Fruit fly (Drosophila melanogaster) whole organism, embryonic: ENCODE measurements around the gene Nprl3.
A peak's percentile ranks its signal among the peaks of the same experiment; 100 is the strongest.

Experiments used
- CG10366 ChIP-seq: fragments of 200-800 bp; sonication (Bioruptor generic); IDR thresholded peaks from 2 replicates; pipeline ENCODE4 v1.3.6; 2022; ENCODE audit warnings: missing biosample characterization, missing genetic modification characterization
- CG10565 ChIP-seq: fragments of 200-800 bp; sonication (Bioruptor generic); optimal IDR thresholded peaks from 3 replicates; lab custom pipeline; 2016; ENCODE audit warnings: missing biosample characterization, mild to moderate bottlenecking, missing genetic modification characterization
- CG10959 ChIP-seq: fragments of 200-800 bp; sonication (Bioruptor generic); IDR thresholded peaks from 2 replicates; pipeline ENCODE4 v1.3.6; 2022; ENCODE audit warnings: missing biosample characterization, missing genetic modification characterization
- CG11456 ChIP-seq: fragments of 200-800 bp; sonication (Bioruptor generic); IDR thresholded peaks from 3 replicates; pipeline ENCODE4 v1.3.6; 2022; ENCODE audit warnings: missing biosample characterization, missing genetic modification characterization
- CG12769 ChIP-seq: fragments of 200-800 bp; sonication (Bioruptor generic); optimal IDR thresholded peaks from 2 replicates; lab custom pipeline; 2019; ENCODE audit warnings: missing biosample characterization, mild to moderate bottlenecking, missing genetic modification characterization, moderate library complexity
- CG13296 ChIP-seq: fragments of 200-800 bp; sonication (Bioruptor generic); optimal IDR thresholded peaks from 3 replicates; lab custom pipeline; 2018; ENCODE audit warnings: missing biosample characterization, mild to moderate bottlenecking, missing genetic modification characterization
- CG13424 ChIP-seq: fragments of 200-800 bp; sonication (Bioruptor generic); optimal IDR thresholded peaks from 2 replicates; lab custom pipeline; 2019; ENCODE audit warnings: missing biosample characterization, mild to moderate bottlenecking, missing genetic modification characterization, moderate library complexity
- CG18011 ChIP-seq: fragments of 200-800 bp; sonication (Bioruptor generic); optimal IDR thresholded peaks from 2 replicates; lab custom pipeline; 2017; ENCODE audit warnings: missing biosample characterization, missing genetic modification characterization, mild to moderate bottlenecking, moderate library complexity, missing genotype
- CG3847 ChIP-seq: fragments of 200-800 bp; sonication (Bioruptor generic); IDR thresholded peaks from 2 replicates; pipeline ENCODE4 v1.3.6; 2022; ENCODE audit warnings: missing biosample characterization, missing genetic modification characterization
- CG42726 ChIP-seq: fragments of 200-800 bp; sonication (Bioruptor generic); IDR thresholded peaks from 2 replicates; pipeline ENCODE4 v1.3.6; 2022; ENCODE audit warnings: missing biosample characterization, missing genetic modification characterization; ENCODE audit not compliant: partially characterized antibody
- CG4707 ChIP-seq: fragments of 200-800 bp; sonication (Bioruptor generic); optimal IDR thresholded peaks from 2 replicates; lab custom pipeline; 2018; ENCODE audit warnings: missing biosample characterization, mild to moderate bottlenecking, missing genetic modification characterization, moderate library complexity
- CG6175 ChIP-seq: fragments of 200-800 bp; sonication (Bioruptor generic); IDR thresholded peaks from 3 replicates; pipeline ENCODE4 v1.3.6; 2022; ENCODE audit warnings: missing biosample characterization, missing genetic modification characterization
- CG7928 ChIP-seq: fragments of 200-800 bp; sonication (Bioruptor generic); optimal IDR thresholded peaks from 2 replicates; lab custom pipeline; 2017; ENCODE audit warnings: missing biosample characterization, mild to moderate bottlenecking, missing genetic modification characterization
- CG9215 ChIP-seq: fragments of 200-800 bp; sonication (Bioruptor generic); IDR thresholded peaks from 2 replicates; pipeline ENCODE4 v1.3.6; 2022; ENCODE audit warnings: missing biosample characterization, missing genetic modification characterization
- CG9437 ChIP-seq: fragments of 200-800 bp; sonication (Bioruptor generic); optimal IDR thresholded peaks from 2 replicates; lab custom pipeline; 2018; ENCODE audit warnings: missing biosample characterization, mild to moderate bottlenecking, missing genetic modification characterization
- CG9797 ChIP-seq: fragments of 200-800 bp; sonication (Bioruptor generic); optimal IDR thresholded peaks from 3 replicates; lab custom pipeline; 2018; ENCODE audit warnings: missing biosample characterization, mild to moderate bottlenecking, missing genetic modification characterization
- CG9876 ChIP-seq: fragments of 200-800 bp; sonication (Bioruptor generic); optimal IDR thresholded peaks from 2 replicates; lab custom pipeline; 2016; ENCODE audit warnings: missing biosample characterization, missing genetic modification characterization
- Dp ChIP-seq: fragments of 200-800 bp; sonication (Bioruptor generic); optimal IDR thresholded peaks from 2 replicates; lab custom pipeline; 2018; ENCODE audit warnings: missing biosample characterization, mild to moderate bottlenecking, missing genetic modification characterization, moderate library complexity
- Dref ChIP-seq: fragments of 200-800 bp; sonication (Bioruptor generic); IDR thresholded peaks from 2 replicates; pipeline ENCODE4 v1.3.6; 2022; ENCODE audit warnings: missing biosample characterization, missing genetic modification characterization
- Drgx ChIP-seq: fragments of 200-800 bp; sonication (Bioruptor generic); IDR thresholded peaks from 2 replicates; pipeline ENCODE4 v1.3.6; 2022; ENCODE audit warnings: missing biosample characterization, missing genetic modification characterization
- E2f2 ChIP-seq: fragments of 200-800 bp; sonication (Bioruptor generic); IDR thresholded peaks from 2 replicates; pipeline ENCODE4 v1.3.6; 2022; ENCODE audit warnings: missing biosample characterization, missing genetic modification characterization
- Ets65A ChIP-seq: fragments of 200-800 bp; sonication (Bioruptor generic); peaks from one replicate; lab custom pipeline; 2016; ENCODE audit warnings: missing biosample characterization, missing genetic modification characterization
- HLHmδ ChIP-seq: fragments of 200-800 bp; sonication (Bioruptor generic); optimal IDR thresholded peaks from 2 replicates; lab custom pipeline; 2018; ENCODE audit warnings: missing biosample characterization, mild to moderate bottlenecking, missing genetic modification characterization, moderate library complexity
- Hr3 ChIP-seq: fragments of 200-800 bp; sonication (Bioruptor generic); optimal IDR thresholded peaks from 3 replicates; lab custom pipeline; 2016; ENCODE audit warnings: missing biosample characterization, missing genetic modification characterization
- MTF-1 ChIP-seq: fragments of 200-800 bp; sonication (Bioruptor generic); optimal IDR thresholded peaks from 2 replicates; lab custom pipeline; 2018; ENCODE audit warnings: missing biosample characterization, mild to moderate bottlenecking, missing genetic modification characterization, borderline replicate concordance
- Mad ChIP-seq: fragments of 200-800 bp; sonication (Bioruptor generic); optimal IDR thresholded peaks from 2 replicates; lab custom pipeline; 2016; ENCODE audit warnings: missing biosample characterization, missing genetic modification characterization
- Med ChIP-seq: fragments of 200-800 bp; sonication (Bioruptor generic); peaks from one replicate; lab custom pipeline; 2016; ENCODE audit warnings: missing biosample characterization, missing genetic modification characterization, mild to moderate bottlenecking, inconsistent platforms, moderate library complexity
- Sox102F ChIP-seq: fragments of 200-800 bp; sonication (Bioruptor generic); optimal IDR thresholded peaks from 2 replicates; lab custom pipeline; 2018; ENCODE audit warnings: missing biosample characterization, mild to moderate bottlenecking, missing genetic modification characterization, moderate library complexity
- al ChIP-seq: fragments of 200-800 bp; sonication (Bioruptor generic); IDR thresholded peaks from 2 replicates; pipeline ENCODE4 v1.3.6; 2022; ENCODE audit warnings: missing biosample characterization, missing genetic modification characterization
- ci ChIP-seq: fragments of 200-800 bp; sonication (Bioruptor generic); IDR thresholded peaks from 3 replicates; pipeline ENCODE4 v1.3.6; 2022; ENCODE audit warnings: missing biosample characterization, missing genetic modification characterization
- dimm ChIP-seq: fragments of 200-800 bp; sonication (Bioruptor generic); IDR thresholded peaks from 2 replicates; pipeline ENCODE4 v1.3.6; 2022; ENCODE audit warnings: missing biosample characterization, missing genetic modification characterization
- fd96Cb ChIP-seq: fragments of 200-800 bp; sonication (Bioruptor generic); optimal IDR thresholded peaks from 2 replicates; lab custom pipeline; 2018; ENCODE audit warnings: missing biosample characterization, mild to moderate bottlenecking, missing genetic modification characterization, moderate library complexity
- gcm2 ChIP-seq: fragments of 200-800 bp; sonication (Bioruptor generic); optimal IDR thresholded peaks from 2 replicates; lab custom pipeline; 2016; ENCODE audit warnings: missing biosample characterization, missing genetic modification characterization
- grn ChIP-seq: fragments of 200-800 bp; sonication (Bioruptor generic); optimal IDR thresholded peaks from 3 replicates; lab custom pipeline; 2017; ENCODE audit warnings: missing biosample characterization, missing genetic modification characterization
- jumu ChIP-seq: fragments of 200-800 bp; sonication (Bioruptor generic); optimal IDR thresholded peaks from 3 replicates; lab custom pipeline; 2016; ENCODE audit warnings: missing biosample characterization, missing genetic modification characterization
- lbe ChIP-seq: fragments of 200-800 bp; sonication (Bioruptor generic); optimal IDR thresholded peaks from 2 replicates; lab custom pipeline; 2016; ENCODE audit warnings: missing biosample characterization, mild to moderate bottlenecking, missing genetic modification characterization
- lilli ChIP-seq: fragments of 200-800 bp; sonication (Bioruptor generic); optimal IDR thresholded peaks from 3 replicates; lab custom pipeline; 2016; ENCODE audit warnings: missing biosample characterization, missing genetic modification characterization
- lmd ChIP-seq: fragments of 200-800 bp; sonication (Bioruptor generic); IDR thresholded peaks from 2 replicates; pipeline ENCODE4 v1.3.6; 2022; ENCODE audit warnings: missing biosample characterization, missing genetic modification characterization
- org-1 ChIP-seq: fragments of 200-800 bp; sonication (Bioruptor generic); optimal IDR thresholded peaks from 2 replicates; lab custom pipeline; 2017; ENCODE audit warnings: missing biosample characterization, missing genetic modification characterization
- p53 ChIP-seq: fragments of 200-800 bp; sonication (Bioruptor generic); optimal IDR thresholded peaks from 2 replicates; lab custom pipeline; 2016; ENCODE audit warnings: missing biosample characterization, missing genetic modification characterization
- salm ChIP-seq: fragments of 200-800 bp; sonication (Bioruptor generic); optimal IDR thresholded peaks from 2 replicates; lab custom pipeline; 2018; ENCODE audit warnings: missing biosample characterization, mild to moderate bottlenecking, missing genetic modification characterization
- tna ChIP-seq: fragments of 200-800 bp; sonication (Bioruptor generic); IDR thresholded peaks from 2 replicates; pipeline ENCODE4 v1.3.6; 2022; ENCODE audit warnings: missing biosample characterization, missing genetic modification characterization; ENCODE audit not compliant: partially characterized antibody
- usp ChIP-seq: fragments of >200 bp; optimal IDR thresholded peaks from 2 replicates; lab custom pipeline; 2017; ENCODE audit warnings: missing biosample characterization, missing genetic modification characterization
- vvl ChIP-seq: fragments of 200-800 bp; sonication (Bioruptor generic); IDR thresholded peaks from 2 replicates; pipeline ENCODE4 v1.3.6; 2022; ENCODE audit warnings: missing biosample characterization, missing genetic modification characterization
- yki ChIP-seq: fragments of >200 bp; optimal IDR thresholded peaks from 3 replicates; lab custom pipeline; 2018
- zfh2 ChIP-seq: fragments of 200-800 bp; sonication (Bioruptor generic); optimal IDR thresholded peaks from 2 replicates; lab custom pipeline; 2016; ENCODE audit warnings: missing biosample characterization, missing genetic modification characterization

Nprl3 gene

dm6 chr3L:14006704-14007126 lies 5.0 kb upstream of the Nprl3 start (continued):
- TF ChIP-seq CG10366 (GFP tag; lab: Robert Waterston, UW), result peak; percentile 17; the same call in 1 of the 2 replicates
- TF ChIP-seq CG3847, result 0 out of 2 replicates have a peak, but pooled peaks have one; percentile 25
- TF ChIP-seq salm (tag; lab: Kevin White, UChicago), result no peak
- TF ChIP-seq MTF-1 (GFP tag; lab: Kevin White, UChicago), result no peak
- peak; percentile 31; the same call in 1 of the 2 replicates for TF ChIP-seq E2f2
- TF ChIP-seq fd96Cb (tag; lab: Kevin White, UChicago), result no peak
- TF ChIP-seq lmd (GFP tag; lab: Robert Waterston, UW), result no peak
- no peak for TF ChIP-seq HLHmδ
- no peak for TF ChIP-seq usp (GFP tag; lab: Kevin White, UChicago)
- TF ChIP-seq ci (GFP tag; lab: Robert Waterston, UW), result peak; percentile 51; the same call in 1 of the 3 replicates
- no peak for TF ChIP-seq jumu (GFP tag; lab: Kevin White, UChicago)
- no peak for TF ChIP-seq yki (lab: Kevin White, UChicago)
- TF ChIP-seq CG13424 (tag; lab: Kevin White, UChicago), result peak; percentile 20
- no peak for TF ChIP-seq gcm2 (GFP tag; lab: Kevin White, UChicago)
- TF ChIP-seq Dref, result peak; percentile 55
- TF ChIP-seq Sox102F, result no peak
- no peak for TF ChIP-seq zfh2 (GFP tag; lab: Kevin White, UChicago)
- TF ChIP-seq CG12769 (tag; lab: Kevin White, UChicago), result no peak
- no peak for TF ChIP-seq CG10565 (GFP tag; lab: Kevin White, UChicago)
- no peak for TF ChIP-seq lbe (GFP tag; lab: Kevin White, UChicago)
- TF ChIP-seq vvl (GFP tag; lab: Robert Waterston, UW), result peak; percentile 7; the same call in 1 of the 2 replicates
- no peak for TF ChIP-seq CG7928
- no peak for TF ChIP-seq CG10959
- TF ChIP-seq tna, result 0 out of 2 replicates have a peak, but pooled peaks have one; percentile 21
- TF ChIP-seq CG18011 (GFP tag; lab: Kevin White, UChicago), result no peak
- peak; percentile 14 for TF ChIP-seq Dp (GFP tag; lab: Kevin White, UChicago)
- TF ChIP-seq Drgx (GFP tag; lab: Robert Waterston, UW), result peak; percentile 43; the same call in 1 of the 2 replicates
- TF ChIP-seq CG13296 (GFP tag; lab: Kevin White, UChicago), result no peak
- TF ChIP-seq grn (GFP tag; lab: Kevin White, UChicago), result no peak
- TF ChIP-seq CG4707 (GFP tag; lab: Kevin White, UChicago), result no peak
- no peak for TF ChIP-seq org-1 (GFP tag; lab: Kevin White, UChicago)
- no peak for TF ChIP-seq CG9437
- TF ChIP-seq Mad (GFP tag; lab: Kevin White, UChicago), result no peak
- TF ChIP-seq CG11456 (GFP tag; lab: Robert Waterston, UW), result no peak
- peak; percentile 39 for TF ChIP-seq Ets65A (GFP tag; lab: Kevin White, UChicago)
- no peak for TF ChIP-seq CG6175 (GFP tag; lab: Robert Waterston, UW)
- peak; percentile 95 for TF ChIP-seq CG9215 (GFP tag; lab: Robert Waterston, UW)
- no peak for TF ChIP-seq al (GFP tag; lab: Robert Waterston, UW)
- no peak for TF ChIP-seq dimm (GFP tag; lab: Robert Waterston, UW)
- no peak for TF ChIP-seq Hr3 (GFP tag; lab: Kevin White, UChicago)
- TF ChIP-seq lilli (GFP tag; lab: Kevin White, UChicago), result no peak
- TF ChIP-seq CG42726 (GFP tag; lab: Robert Waterston, UW), result no peak
- TF ChIP-seq p53 (GFP tag; lab: Kevin White, UChicago), result no peak
- TF ChIP-seq Med, result peak; percentile 72
- TF ChIP-seq CG9797 (GFP tag; lab: Kevin White, UChicago), result no peak
- no peak for TF ChIP-seq CG9876 (GFP tag; lab: Kevin White, UChicago)
